Worm (Caenorhabditis elegans) whole organism, late embryonic: Measurements from ENCODE around the gene R13H7.2.

Experiments used
- ceh-24 ChIP-seq: sonication (generic microtip); optimal IDR thresholded peaks from 2 replicates; lab custom pipeline; 2016; ENCODE audit warnings: mild to moderate bottlenecking, missing genetic modification characterization, missing compliant biosample characterization
- ceh-9 ChIP-seq: sonication (generic microtip); optimal IDR thresholded peaks from 2 replicates; lab custom pipeline; 2016; ENCODE audit warnings: mild to moderate bottlenecking, missing genetic modification characterization, inconsistent platforms, missing compliant biosample characterization
- ttx-3 ChIP-seq: sonication (generic microtip); optimal IDR thresholded peaks from 2 replicates; lab custom pipeline; 2016; ENCODE audit warnings: missing genetic modification reagents, missing genetic modification characterization, missing compliant biosample characterization

DNA sequence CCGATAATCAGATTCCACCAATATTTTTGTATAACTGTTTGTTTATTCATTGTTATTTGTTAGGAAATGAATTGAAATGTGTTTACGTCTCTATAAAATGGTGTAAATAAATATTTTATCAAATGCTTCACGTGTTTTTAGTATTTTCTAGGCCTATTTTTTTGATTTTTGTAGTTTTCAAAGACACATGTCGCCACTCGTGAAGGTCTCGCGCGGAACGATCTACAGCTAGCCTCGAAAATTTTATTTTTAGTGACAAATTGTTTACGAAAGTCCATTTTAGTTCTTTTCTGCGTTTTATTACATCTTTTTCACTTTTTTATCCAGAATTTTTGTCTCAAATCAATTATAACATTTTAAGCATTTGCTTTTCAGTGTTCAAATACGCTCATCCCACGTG is 44.4 kb upstream of the R13H7.2 start, which contains the start of gene T22D1.5:
- TF ChIP-seq ttx-3 (tag; lab: Kevin White, UChicago): no peak
- TF ChIP-seq ceh-9: no peak
- TF ChIP-seq ceh-24 (tag; lab: Kevin White, UChicago): no peak
